Worm (Caenorhabditis elegans) whole organism, young adult: ENCODE data around the gene arrd-25.

Source experiments
- D2030.7 ChIP-seq: fragments of 200-800 bp; sonication (Bioruptor generic); IDR thresholded peaks from 2 replicates; pipeline ENCODE4 v1.3.6; 2022; ENCODE audit warnings: missing genetic modification reagents, missing genetic modification characterization, missing compliant biosample characterization
- F23B12.7 ChIP-seq: sonication (generic microtip); optimal IDR thresholded peaks from 2 replicates; lab custom pipeline; 2017; ENCODE audit warnings: missing genetic modification characterization, mild to moderate bottlenecking, missing compliant biosample characterization, antibody characterized with exemption, moderate library complexity; ENCODE audit not compliant: insufficient read depth
- Y95B8A.8 ChIP-seq: fragments of 200-800 bp; sonication (Bioruptor generic); IDR thresholded peaks from 2 replicates; pipeline ENCODE4 v1.3.6; 2022; ENCODE audit warnings: missing genetic modification reagents, missing genetic modification characterization, missing compliant biosample characterization
- aptf-3 ChIP-seq: fragments of 200-800 bp; sonication (Bioruptor generic); IDR thresholded peaks from 2 replicates; pipeline ENCODE4 v1.3.6; 2022; ENCODE audit warnings: missing genetic modification characterization, missing compliant biosample characterization
- bed-2 ChIP-seq: fragments of 200-800 bp; sonication (Bioruptor generic); IDR thresholded peaks from 2 replicates; pipeline ENCODE4 v1.3.6; 2022; ENCODE audit warnings: missing genetic modification reagents, missing genetic modification characterization, missing compliant biosample characterization
- efl-1 ChIP-seq: fragments of 150-350 bp; optimal IDR thresholded peaks from 2 replicates; lab custom pipeline; 2014; ENCODE audit warnings: missing biosample characterization, missing genetic modification reagents, missing genetic modification characterization
- fkh-3 ChIP-seq: sonication (generic microtip); optimal IDR thresholded peaks from 2 replicates; lab custom pipeline; 2016; ENCODE audit warnings: mild to moderate bottlenecking, missing genetic modification characterization, missing compliant biosample characterization
- gei-17 ChIP-seq: fragments of 200-800 bp; sonication (Bioruptor generic); optimal IDR thresholded peaks from 2 replicates; lab custom pipeline; 2018; ENCODE audit warnings: mild to moderate bottlenecking, missing genetic modification characterization, missing compliant biosample characterization
- nfyb-1 ChIP-seq: fragments of 200-800 bp; sonication (Bioruptor generic); IDR thresholded peaks from 2 replicates; pipeline ENCODE4 v1.3.6; 2022; ENCODE audit warnings: missing genetic modification reagents, missing genetic modification characterization, missing compliant biosample characterization
- rcor-1 ChIP-seq: fragments of 200-800 bp; sonication (Bioruptor generic); IDR thresholded peaks from 2 replicates; pipeline ENCODE4 v1.3.6; 2022; ENCODE audit warnings: missing genetic modification reagents, missing genetic modification characterization, missing compliant biosample characterization
- tbp1 ChIP-seq: fragments of 200-800 bp; sonication (Bioruptor generic); optimal IDR thresholded peaks from 2 replicates; lab custom pipeline; 2018; ENCODE audit warnings: mild to moderate bottlenecking, missing genetic modification characterization, missing compliant biosample characterization
- unc-130 ChIP-seq: sonication (generic microtip); optimal IDR thresholded peaks from 2 replicates; lab custom pipeline; 2016; ENCODE audit warnings: missing genetic modification reagents, missing genetic modification characterization, missing compliant biosample characterization
- ztf-6 ChIP-seq: fragments of 200-800 bp; sonication (Bioruptor generic); IDR thresholded peaks from 2 replicates; pipeline ENCODE4 v1.3.6; 2022; ENCODE audit warnings: missing genetic modification reagents, missing genetic modification characterization, missing compliant biosample characterization

ce11 chrX:14049235-14049634, 15.6 kb downstream of the arrd-25 start, which contains the start of gene dyc-1:
- TF ChIP-seq F23B12.7 (tag; lab: Kevin White, UChicago), result no peak
- TF ChIP-seq gei-17, result no peak
- TF ChIP-seq tbp1, result no peak
- no peak for TF ChIP-seq bed-2 (GFP tag; lab: Robert Waterston, UW)
- TF ChIP-seq Y95B8A.8 (GFP tag; lab: Robert Waterston, UW), result no peak
- no peak for TF ChIP-seq nfyb-1 (GFP tag; lab: Robert Waterston, UW)
- no peak for TF ChIP-seq rcor-1
- no peak for TF ChIP-seq aptf-3
- TF ChIP-seq D2030.7 (GFP tag; lab: Robert Waterston, UW), result no peak
- no peak for TF ChIP-seq unc-130 (GFP tag; lab: Kevin White, UChicago)
- TF ChIP-seq ztf-6 (GFP tag; lab: Robert Waterston, UW), result no peak
- TF ChIP-seq efl-1 (GFP tag; lab: Kevin White, UChicago), result no peak
- TF ChIP-seq fkh-3, result no peak
